Fruit fly (Drosophila melanogaster): Measurements from ENCODE around the gene Oamb.

Gene Oamb

DNA sequence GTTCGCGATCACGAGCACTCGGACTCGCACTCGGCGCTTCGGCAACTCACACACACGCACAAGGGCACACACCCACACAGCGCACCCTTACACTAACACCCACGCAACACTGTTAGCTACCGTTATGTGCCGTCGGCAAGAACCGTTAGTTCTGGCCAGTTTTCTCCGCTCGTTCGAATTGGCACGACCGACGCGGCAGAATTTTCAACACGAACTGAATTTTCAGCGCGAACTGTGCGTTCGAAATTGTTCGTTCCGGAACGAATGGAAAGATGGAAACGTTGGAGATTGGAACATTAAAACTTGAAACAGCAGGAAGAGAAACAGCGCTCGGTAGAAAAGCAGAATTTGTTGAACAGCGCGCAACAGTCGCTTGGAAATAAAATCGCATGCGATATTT is at the start of gene Oamb:
Oamb (minus strand) TSS at position 218 of the 400 bp plus-strand sequence.
- no peak for TF ChIP-seq achi (GFP tag; optimal IDR thresholded peaks at IDR 0.05)
- no peak for TF ChIP-seq Lpt (GFP tag; optimal IDR thresholded peaks at IDR 0.05)
- no peak for TF ChIP-seq Eip78C (GFP tag)
- TF ChIP-seq CG9139 (GFP tag; optimal IDR thresholded peaks at IDR 0.05): no peak
- no peak for TF ChIP-seq CG3032 (tag; optimal IDR thresholded peaks at IDR 0.05)
- no peak for TF ChIP-seq CG6276 (GFP tag; optimal IDR thresholded peaks at IDR 0.05)

DNA sequence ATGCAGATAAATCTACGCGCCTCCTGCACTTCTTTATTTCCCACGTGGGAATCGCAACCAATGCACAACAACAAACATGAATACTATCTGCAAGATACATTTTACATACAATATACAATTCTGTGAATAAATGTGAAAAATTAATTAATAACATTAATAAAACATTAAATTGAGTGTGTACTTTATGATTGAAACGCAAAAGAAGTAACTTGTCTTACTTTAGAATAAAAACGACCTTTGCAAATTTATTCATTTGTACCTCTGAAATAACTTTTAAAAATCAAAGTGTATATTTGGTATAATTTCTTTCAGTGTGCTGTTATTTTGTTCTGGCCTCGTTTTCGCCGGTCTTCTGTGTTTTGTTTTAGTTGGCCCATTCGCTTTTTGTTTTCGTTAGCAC is 49.7 kb upstream of the Oamb start:
- TF ChIP-seq CG8632 (GFP tag; optimal IDR thresholded peaks at IDR 0.05) (peak; percentile 62), Eip75B (GFP tag; optimal IDR thresholded peaks at IDR 0.05) (peak; percentile 73), CG7368 (GFP tag; optimal IDR thresholded peaks at IDR 0.05) (peak; percentile 61), fkh (GFP tag; optimal IDR thresholded peaks at IDR 0.05) (no peak), salr (GFP tag; optimal IDR thresholded peaks at IDR 0.05) (peak; percentile 11 to 69), CG11902 (GFP tag; optimal IDR thresholded peaks at IDR 0.05) (peak; percentile 12), CG3919 (GFP tag; optimal IDR thresholded peaks at IDR 0.05) (peak; percentile 70), achi (GFP tag; optimal IDR thresholded peaks at IDR 0.05) (peak; percentile 70), vri (GFP tag; optimal IDR thresholded peaks at IDR 0.05) (peak; percentile 38), CG10631 (GFP tag; optimal IDR thresholded peaks at IDR 0.05) (peak; percentile 65), CG15336 (GFP tag; IDR thresholded peaks at IDR 0.05) (peak; percentile 60), pdm3 (GFP tag; optimal IDR thresholded peaks at IDR 0.05) (peak; percentile 71), dsx (GFP tag; optimal IDR thresholded peaks at IDR 0.05; ENCODE audit: poor library complexity, severe bottlenecking) (peak; percentile 69), Lpt (GFP tag; optimal IDR thresholded peaks at IDR 0.05) (peak; percentile 21), dac (GFP tag; optimal IDR thresholded peaks at IDR 0.05) (no peak), Hr39 (GFP tag; optimal IDR thresholded peaks at IDR 0.05) (peak; percentile 72), CG11294 (GFP tag; IDR thresholded peaks at IDR 0.05) (no peak), svp (GFP tag) (peak; percentile 79), CG4318 (GFP tag; optimal IDR thresholded peaks at IDR 0.05) (no peak), Sox14 (GFP tag; optimal IDR thresholded peaks at IDR 0.05) (peak; percentile 66), cyc (GFP tag; optimal IDR thresholded peaks at IDR 0.05) (peak; percentile 69), CG6792 (GFP tag; optimal IDR thresholded peaks at IDR 0.05) (peak; percentile 65), CG8319 (GFP tag; optimal IDR thresholded peaks at IDR 0.05) (peak; percentile 68), net (GFP tag; optimal IDR thresholded peaks at IDR 0.05) (peak; percentile 20), CG8119 (GFP tag; IDR thresholded peaks at IDR 0.05) (peak; percentile 58), lz (GFP tag; optimal IDR thresholded peaks at IDR 0.05) (peak; percentile 63), fd59A (GFP tag; optimal IDR thresholded peaks at IDR 0.05) (peak; percentile 30), CG9139 (GFP tag; optimal IDR thresholded peaks at IDR 0.05) (peak; percentile 43), Eip78C (GFP tag) (peak; percentile 96), CG6854 (GFP tag; optimal IDR thresholded peaks at IDR 0.05) (peak; percentile 55), Hr4 (GFP tag; optimal IDR thresholded peaks at IDR 0.05) (peak; percentile 57), topi (GFP tag; optimal IDR thresholded peaks at IDR 0.05) (peak; percentile 80), fd85E (GFP tag; optimal IDR thresholded peaks at IDR 0.05) (no peak), CG32006 (GFP tag; optimal IDR thresholded peaks at IDR 0.05) (peak; percentile 70), CG6163 (GFP tag; IDR thresholded peaks at IDR 0.05) (peak; percentile 54; the same call in 2 of the 3 replicates), CG11762 (GFP tag; optimal IDR thresholded peaks at IDR 0.05; ENCODE audit: insufficient read depth) (peak; percentile 44), CG16779 (tag; optimal IDR thresholded peaks at IDR 0.05) (peak; percentile 45), CG1621 (tag; optimal IDR thresholded peaks at IDR 0.05) (no peak), Ets96B (tag; optimal IDR thresholded peaks at IDR 0.05) (peak; percentile 75), Smox (GFP tag; optimal IDR thresholded peaks at IDR 0.05) (peak; percentile 76), Gug (GFP tag; IDR thresholded peaks at IDR 0.05) (peak; percentile 16; the same call in 1 of the 2 replicates), CG31627 (GFP tag; optimal IDR thresholded peaks at IDR 0.05) (peak; percentile 68), CG6276 (GFP tag; optimal IDR thresholded peaks at IDR 0.05) (peak; percentile 73), acj6 (GFP tag; optimal IDR thresholded peaks at IDR 0.05) (peak; percentile 72), Sox15 (GFP tag; optimal IDR thresholded peaks at IDR 0.05) (peak; percentile 41), spab (GFP tag; optimal IDR thresholded peaks at IDR 0.05) (peak; percentile 68), esn (GFP tag; optimal IDR thresholded peaks at IDR 0.05) (peak; percentile 85), CG10669 (GFP tag; optimal IDR thresholded peaks at IDR 0.05) (peak; percentile 59)

Data from whole organism, prepupa.